Fruit fly (Drosophila melanogaster) whole organism, embryonic: ENCODE data around the gene vvl.

Experiments used
- B-H1 ChIP-seq: fragments of 200-800 bp; sonication (Bioruptor generic); IDR thresholded peaks from 3 replicates; pipeline ENCODE4 v1.3.6; 2022; ENCODE audit warnings: missing biosample characterization, missing genetic modification characterization
- BtbVII ChIP-seq: fragments of 200-800 bp; sonication (Bioruptor generic); optimal IDR thresholded peaks from 3 replicates; lab custom pipeline; 2017; ENCODE audit warnings: missing biosample characterization, mild to moderate bottlenecking, missing genetic modification characterization
- CG10267 ChIP-seq: fragments of 200-800 bp; sonication (Bioruptor generic); optimal IDR thresholded peaks from 2 replicates; lab custom pipeline; 2018; ENCODE audit warnings: missing biosample characterization, mild to moderate bottlenecking, missing genetic modification characterization, moderate library complexity
- CG10431 ChIP-seq: fragments of 200-800 bp; sonication (Bioruptor generic); optimal IDR thresholded peaks from 3 replicates; lab custom pipeline; 2018; ENCODE audit warnings: missing biosample characterization, mild to moderate bottlenecking, missing genetic modification characterization
- CG10462 ChIP-seq: fragments of 200-800 bp; sonication (Bioruptor generic); optimal IDR thresholded peaks from 2 replicates; lab custom pipeline; 2016; ENCODE audit warnings: missing biosample characterization, missing genetic modification characterization
- CG11456 ChIP-seq: fragments of 200-800 bp; sonication (Bioruptor generic); IDR thresholded peaks from 3 replicates; pipeline ENCODE4 v1.3.6; 2022; ENCODE audit warnings: missing biosample characterization, missing genetic modification characterization
- CG12071 ChIP-seq: fragments of 200-800 bp; sonication (Bioruptor generic); optimal IDR thresholded peaks from 3 replicates; lab custom pipeline; 2018; ENCODE audit warnings: missing biosample characterization, mild to moderate bottlenecking, missing genetic modification characterization
- CG12299 ChIP-seq: fragments of 200-800 bp; sonication (Bioruptor generic); optimal IDR thresholded peaks from 2 replicates; lab custom pipeline; 2018; ENCODE audit warnings: missing biosample characterization, mild to moderate bottlenecking, missing genetic modification characterization
- CG14667 ChIP-seq: fragments of 200-800 bp; sonication (Bioruptor generic); IDR thresholded peaks from 2 replicates; pipeline ENCODE4 v1.3.6; 2022; ENCODE audit warnings: missing biosample characterization, missing genetic modification characterization
- CG1647 ChIP-seq: fragments of 200-800 bp; sonication (Bioruptor generic); optimal IDR thresholded peaks from 3 replicates; lab custom pipeline; 2016; ENCODE audit warnings: missing biosample characterization, missing genetic modification characterization
- CG17829 ChIP-seq: fragments of 200-800 bp; optimal IDR thresholded peaks from 2 replicates; lab custom pipeline; 2019; ENCODE audit warnings: missing biosample characterization, mild to moderate bottlenecking, missing genetic modification characterization, moderate library complexity
- CG2889 ChIP-seq: fragments of 200-800 bp; sonication (Bioruptor generic); IDR thresholded peaks from 3 replicates; pipeline ENCODE4 v1.3.6; 2022; ENCODE audit warnings: missing biosample characterization, missing genetic modification characterization
- CG33213 ChIP-seq: fragments of 200-800 bp; sonication (Bioruptor generic); optimal IDR thresholded peaks from 3 replicates; lab custom pipeline; 2016; ENCODE audit warnings: missing biosample characterization, missing genetic modification characterization
- CG34376 ChIP-seq: fragments of 200-800 bp; sonication (Bioruptor generic); optimal IDR thresholded peaks from 2 replicates; lab custom pipeline; 2018; ENCODE audit warnings: missing biosample characterization, mild to moderate bottlenecking, missing genetic modification characterization
- CG3847 ChIP-seq: fragments of 200-800 bp; sonication (Bioruptor generic); IDR thresholded peaks from 2 replicates; pipeline ENCODE4 v1.3.6; 2022; ENCODE audit warnings: missing biosample characterization, missing genetic modification characterization
- CG4707 ChIP-seq: fragments of 200-800 bp; sonication (Bioruptor generic); optimal IDR thresholded peaks from 2 replicates; lab custom pipeline; 2018; ENCODE audit warnings: missing biosample characterization, mild to moderate bottlenecking, missing genetic modification characterization, moderate library complexity
- CG5245 ChIP-seq: fragments of 200-800 bp; sonication (Bioruptor generic); optimal IDR thresholded peaks from 3 replicates; lab custom pipeline; 2016; ENCODE audit warnings: missing biosample characterization, missing genetic modification characterization
- CG6175 ChIP-seq: fragments of 200-800 bp; sonication (Bioruptor generic); IDR thresholded peaks from 3 replicates; pipeline ENCODE4 v1.3.6; 2022; ENCODE audit warnings: missing biosample characterization, missing genetic modification characterization
- CG6854 ChIP-seq: fragments of 200-800 bp; sonication (Bioruptor generic); optimal IDR thresholded peaks from 3 replicates; lab custom pipeline; 2017; ENCODE audit warnings: missing biosample characterization, mild to moderate bottlenecking, missing genetic modification characterization
- CG7745 ChIP-seq: fragments of 200-800 bp; sonication (Bioruptor generic); optimal IDR thresholded peaks from 2 replicates; lab custom pipeline; 2018; ENCODE audit warnings: missing biosample characterization, mild to moderate bottlenecking, missing genetic modification characterization, moderate library complexity
- CG7839 ChIP-seq: fragments of 200-800 bp; sonication (Bioruptor generic); optimal IDR thresholded peaks from 3 replicates; lab custom pipeline; 2018; ENCODE audit warnings: missing biosample characterization, mild to moderate bottlenecking, missing genetic modification characterization, moderate library complexity
- CG8290 ChIP-seq, 3 experiments: fragments of 200-800 bp; sonication (Bioruptor generic); optimal IDR thresholded peaks; 2 replicates each; lab custom pipeline; 2016 to 2019; ENCODE audit warnings: missing biosample characterization in 3 of 3, missing genetic modification characterization in 3 of 3, mild to moderate bottlenecking in 2 of 3, moderate library complexity in 1 of 3
- D19B ChIP-seq: fragments of 200-800 bp; sonication (Bioruptor generic); optimal IDR thresholded peaks from 2 replicates; lab custom pipeline; 2017; ENCODE audit warnings: missing biosample characterization, mild to moderate bottlenecking, missing genetic modification characterization
- Dref ChIP-seq: fragments of 200-800 bp; sonication (Bioruptor generic); IDR thresholded peaks from 2 replicates; pipeline ENCODE4 v1.3.6; 2022; ENCODE audit warnings: missing biosample characterization, missing genetic modification characterization
- Drgx ChIP-seq: fragments of 200-800 bp; sonication (Bioruptor generic); IDR thresholded peaks from 2 replicates; pipeline ENCODE4 v1.3.6; 2022; ENCODE audit warnings: missing biosample characterization, missing genetic modification characterization
- Fer1 ChIP-seq: fragments of 200-800 bp; sonication (Bioruptor generic); optimal IDR thresholded peaks from 2 replicates; lab custom pipeline; 2017; ENCODE audit warnings: missing biosample characterization, mild to moderate bottlenecking, missing genetic modification characterization
- HmgD ChIP-seq: fragments of 200-800 bp; sonication (Bioruptor generic); optimal IDR thresholded peaks from 3 replicates; lab custom pipeline; 2016; ENCODE audit warnings: missing biosample characterization, missing genetic modification characterization
- Jarid2 ChIP-seq: fragments of 200-800 bp; sonication (Bioruptor generic); optimal IDR thresholded peaks from 3 replicates; lab custom pipeline; 2017; ENCODE audit warnings: mild to moderate bottlenecking, missing biosample characterization, missing genetic modification reagents, missing genetic modification characterization
- Lpt ChIP-seq: fragments of >200 bp; optimal IDR thresholded peaks from 2 replicates; lab custom pipeline; 2018; ENCODE audit warnings: missing biosample characterization, missing genetic modification characterization
- MBD-R2 ChIP-seq: fragments of 200-800 bp; sonication (Bioruptor generic); IDR thresholded peaks from 2 replicates; pipeline ENCODE4 v1.3.6; 2022; ENCODE audit warnings: missing biosample characterization, missing genetic modification characterization
- Oaz ChIP-seq: fragments of 200-800 bp; sonication (Bioruptor generic); IDR thresholded peaks from 2 replicates; pipeline ENCODE4 v1.3.6; 2022; ENCODE audit warnings: missing biosample characterization, missing genetic modification characterization
- Ravus ChIP-seq: fragments of 200-800 bp; sonication (Bioruptor generic); IDR thresholded peaks from 2 replicates; pipeline ENCODE4 v1.3.6; 2022; ENCODE audit warnings: missing biosample characterization, missing genetic modification characterization
- Rfx ChIP-seq: fragments of 200-800 bp; sonication (Bioruptor generic); IDR thresholded peaks from 2 replicates; pipeline ENCODE4 v1.3.6; 2022; ENCODE audit warnings: missing biosample characterization, missing genetic modification characterization
- Sox100B ChIP-seq: fragments of 200-800 bp; sonication (Bioruptor generic); optimal IDR thresholded peaks from 3 replicates; lab custom pipeline; 2018; ENCODE audit warnings: missing biosample characterization, mild to moderate bottlenecking, missing genetic modification characterization
- Xrp1 ChIP-seq: fragments of 200-800 bp; sonication (Bioruptor generic); IDR thresholded peaks from 2 replicates; pipeline ENCODE4 v1.3.6; 2022; ENCODE audit warnings: missing biosample characterization, missing genetic modification characterization
- bowl ChIP-seq: fragments of 200-800 bp; sonication (Bioruptor generic); IDR thresholded peaks from 2 replicates; pipeline ENCODE4 v1.3.6; 2022; ENCODE audit warnings: missing biosample characterization, missing genetic modification characterization
- da ChIP-seq: fragments of 200-800 bp; sonication (Bioruptor generic); optimal IDR thresholded peaks from 2 replicates; lab custom pipeline; 2016; ENCODE audit warnings: missing biosample characterization, missing genetic modification characterization
- dan ChIP-seq: fragments of 200-800 bp; sonication (Bioruptor generic); IDR thresholded peaks from 2 replicates; pipeline ENCODE4 v1.3.6; 2022; ENCODE audit warnings: missing biosample characterization, missing genetic modification characterization
- esg ChIP-seq: fragments of 200-800 bp; sonication (Bioruptor generic); conservative IDR thresholded peaks from 2 replicates; pipeline ENCODE4 v1.3.6; 2022; ENCODE audit warnings: missing biosample characterization, missing genetic modification characterization
- eve ChIP-seq, 2 experiments: fragments of >200 bp; optimal IDR thresholded peaks; 2 replicates each; lab custom pipeline; 2017; ENCODE audit warnings: missing biosample characterization in 2 of 2, missing genetic modification characterization in 2 of 2
- gem ChIP-seq: fragments of 200-800 bp; sonication (Bioruptor generic); optimal IDR thresholded peaks from 2 replicates; lab custom pipeline; 2019; ENCODE audit warnings: missing biosample characterization, mild to moderate bottlenecking, missing genetic modification characterization, moderate library complexity
- gro ChIP-seq: fragments of 200-800 bp; sonication (Bioruptor generic); optimal IDR thresholded peaks from 2 replicates; lab custom pipeline; 2016; ENCODE audit warnings: missing biosample characterization, missing genetic modification characterization
- jumu ChIP-seq: fragments of 200-800 bp; sonication (Bioruptor generic); optimal IDR thresholded peaks from 3 replicates; lab custom pipeline; 2016; ENCODE audit warnings: missing biosample characterization, missing genetic modification characterization
- ken ChIP-seq: fragments of 200-800 bp; sonication (Bioruptor generic); IDR thresholded peaks from 3 replicates; pipeline ENCODE4 v1.3.6; 2022; ENCODE audit warnings: missing biosample characterization, missing genetic modification characterization
- nerfin-2 ChIP-seq: fragments of 200-800 bp; sonication (Bioruptor generic); IDR thresholded peaks from 2 replicates; pipeline ENCODE4 v1.3.6; 2022; ENCODE audit warnings: missing biosample characterization, missing genetic modification characterization; ENCODE audit not compliant: partially characterized antibody
- peb ChIP-seq: fragments of 200-800 bp; sonication (Bioruptor generic); IDR thresholded peaks from 2 replicates; pipeline ENCODE4 v1.3.6; 2022; ENCODE audit warnings: missing biosample characterization, missing genetic modification characterization
- prd ChIP-seq, 3 experiments: fragments of >200 bp in 2 of 3; fragments of 200-800 bp in 1 of 3; sonication (Bioruptor generic) in 1 of 3; optimal IDR thresholded peaks in 2 of 3; IDR thresholded peaks in 1 of 3; 2 replicates in 2 of 3; 3 replicates in 1 of 3; pipeline versions ENCODE4 v1.3.6 to Lab custom; 2017 to 2022; ENCODE audit warnings: missing biosample characterization in 1 of 3, missing genetic modification characterization in 1 of 3
- repo ChIP-seq: fragments of 200-800 bp; sonication (Bioruptor generic); optimal IDR thresholded peaks from 2 replicates; lab custom pipeline; 2016; ENCODE audit warnings: missing biosample characterization, missing genetic modification characterization
- rib ChIP-seq: fragments of 200-800 bp; sonication (Bioruptor generic); IDR thresholded peaks from 2 replicates; pipeline ENCODE4 v1.3.6; 2022; ENCODE audit warnings: missing biosample characterization, missing genetic modification characterization
- sr ChIP-seq: fragments of 200-800 bp; sonication (Bioruptor generic); IDR thresholded peaks from 3 replicates; pipeline ENCODE4 v1.3.6; 2022; ENCODE audit warnings: missing biosample characterization, missing genetic modification characterization
- unpg ChIP-seq: fragments of 200-800 bp; sonication (Bioruptor generic); optimal IDR thresholded peaks from 3 replicates; lab custom pipeline; 2018; ENCODE audit warnings: missing biosample characterization, mild to moderate bottlenecking, missing genetic modification characterization, moderate library complexity

The vvl gene

dm6 chr3L:6777614-6778013, 12.3 kb upstream of the vvl start (continued):
- TF ChIP-seq sr: 0 out of 3 replicates have a peak, but pooled peaks have one; percentile 24
- no peak for TF ChIP-seq CG6175
- no peak for TF ChIP-seq dan (GFP tag; lab: Robert Waterston, UW)
- TF ChIP-seq CG4707: no peak
- TF ChIP-seq da (GFP tag; lab: Kevin White, UChicago): no peak
- no peak for TF ChIP-seq CG12299 (tag; lab: Kevin White, UChicago)
- no peak; the same call in 1 of the 2 replicates for TF ChIP-seq Drgx (GFP tag; lab: Robert Waterston, UW)
- no peak for TF ChIP-seq CG12071 (GFP tag; lab: Kevin White, UChicago)
- no peak for TF ChIP-seq rib (GFP tag; lab: Robert Waterston, UW)
- no peak for TF ChIP-seq D19B (GFP tag; lab: Kevin White, UChicago)
- TF ChIP-seq unpg (GFP tag; lab: Kevin White, UChicago): no peak
- no peak for TF ChIP-seq MBD-R2 (GFP tag; lab: Robert Waterston, UW)
- peak; percentile 32; the same call in 1 of the 2 replicates for TF ChIP-seq Xrp1 (GFP tag; lab: Robert Waterston, UW)
- TF ChIP-seq BtbVII (GFP tag; lab: Kevin White, UChicago): no peak
- TF ChIP-seq Fer1 (GFP tag; lab: Kevin White, UChicago): no peak
- peak; percentile 37; the same call in 1 of the 3 replicates for TF ChIP-seq B-H1 (GFP tag; lab: Robert Waterston, UW)
- TF ChIP-seq CG34376: no peak
- no peak for TF ChIP-seq Lpt
- peak; percentile 42 for TF ChIP-seq gem (tag; lab: Kevin White, UChicago)
- TF ChIP-seq CG10462 (GFP tag; lab: Kevin White, UChicago): no peak
- no peak for TF ChIP-seq Dref (GFP tag; lab: Robert Waterston, UW)
- TF ChIP-seq prd (optimal IDR thresholded peaks at IDR 0.05; lab: Kevin White, UChicago): no peak
- peak; percentile 54; the same call in 2 of the 3 replicates for TF ChIP-seq prd (GFP tag; IDR thresholded peaks at IDR 0.05; lab: Robert Waterston, UW)
- no peak for TF ChIP-seq nerfin-2 (GFP tag; lab: Robert Waterston, UW)
- no peak for TF ChIP-seq CG2889
- TF ChIP-seq Rfx (GFP tag; lab: Robert Waterston, UW): peak; percentile 56
- peak; percentile 38; the same call in 1 of the 2 replicates for TF ChIP-seq Oaz
- peak; percentile 19 for TF ChIP-seq Sox100B (GFP tag; lab: Kevin White, UChicago)
- no peak for TF ChIP-seq CG8290 (GFP tag; optimal IDR thresholded peaks at IDR 0.05; lab: Kevin White, UChicago)
- no peak for TF ChIP-seq CG8290 (tag; optimal IDR thresholded peaks at IDR 0.05; lab: Kevin White, UChicago)
- TF ChIP-seq Jarid2: no peak
- TF ChIP-seq CG7745 (tag; lab: Kevin White, UChicago): no peak
- TF ChIP-seq jumu (GFP tag; lab: Kevin White, UChicago): no peak
- TF ChIP-seq bowl (GFP tag; lab: Robert Waterston, UW): no peak
- TF ChIP-seq CG33213 (GFP tag; lab: Kevin White, UChicago): no peak
- peak; percentile 40 for TF ChIP-seq CG7839 (tag; lab: Kevin White, UChicago)
- no peak for TF ChIP-seq CG1647
- TF ChIP-seq CG3847 (GFP tag; lab: Robert Waterston, UW): peak; percentile 51
- TF ChIP-seq CG14667 (GFP tag; lab: Robert Waterston, UW): peak; percentile 37; the same call in 1 of the 2 replicates
- no peak for TF ChIP-seq HmgD (GFP tag; lab: Kevin White, UChicago)
- 0 out of 2 replicates have a peak, but pooled peaks have one; percentile 7 for TF ChIP-seq peb (GFP tag; lab: Robert Waterston, UW)
- no peak for TF ChIP-seq CG5245 (GFP tag; lab: Kevin White, UChicago)
- no peak for TF ChIP-seq CG10431 (GFP tag; lab: Kevin White, UChicago)
- no peak for TF ChIP-seq CG6854 (GFP tag; lab: Kevin White, UChicago)
- TF ChIP-seq eve (GFP tag; optimal IDR thresholded peaks at IDR 0.05; lab: Kevin White, UChicago): no peak
- TF ChIP-seq repo (GFP tag; lab: Kevin White, UChicago): no peak
- peak; percentile 33 for TF ChIP-seq esg (GFP tag; lab: Robert Waterston, UW)
- no peak for TF ChIP-seq CG11456
- TF ChIP-seq Ravus (GFP tag; lab: Robert Waterston, UW): no peak
- peak; percentile 7 for TF ChIP-seq CG17829 (tag; lab: Kevin White, UChicago)
- no peak for TF ChIP-seq CG10267 (tag; lab: Kevin White, UChicago)
- no peak for TF ChIP-seq ken (GFP tag; lab: Robert Waterston, UW)
- TF ChIP-seq gro (GFP tag; lab: Kevin White, UChicago): no peak
